Fruit fly (Drosophila melanogaster) whole organism, adult: Measurements from ENCODE around the gene Eip74EF.

ENCODE experiments used
- CG11617 ChIP-seq: fragments of 200-800 bp; sonication (Bioruptor generic); optimal IDR thresholded peaks from 2 replicates; lab custom pipeline; 2017; ENCODE audit warnings: mild to moderate bottlenecking, missing biosample characterization, missing genetic modification reagents, missing genetic modification characterization
- CG12768 ChIP-seq: fragments of 200-800 bp; sonication (Bioruptor generic); optimal IDR thresholded peaks from 2 replicates; lab custom pipeline; 2017; ENCODE audit warnings: missing biosample characterization, missing genetic modification characterization, mild to moderate bottlenecking, moderate library complexity, missing genetic modification reagents
- CG14711 ChIP-seq: fragments of 200-800 bp; sonication (Bioruptor generic); optimal IDR thresholded peaks from 2 replicates; lab custom pipeline; 2018; ENCODE audit warnings: missing biosample characterization, mild to moderate bottlenecking, missing genetic modification characterization, moderate library complexity
- CG1620 ChIP-seq: fragments of 200-800 bp; sonication (Bioruptor generic); optimal IDR thresholded peaks from 2 replicates; lab custom pipeline; 2016; ENCODE audit warnings: missing biosample characterization, missing genetic modification characterization
- CG33017 ChIP-seq: fragments of 200-800 bp; sonication (Bioruptor generic); optimal IDR thresholded peaks from 2 replicates; lab custom pipeline; 2018; ENCODE audit warnings: missing biosample characterization, mild to moderate bottlenecking, missing genetic modification characterization, moderate library complexity
- CG5204 ChIP-seq: fragments of 200-800 bp; sonication (Bioruptor generic); optimal IDR thresholded peaks from 2 replicates; lab custom pipeline; 2016; ENCODE audit warnings: missing biosample characterization, missing genetic modification characterization
- CG7045 ChIP-seq: fragments of 200-800 bp; sonication (Bioruptor generic); optimal IDR thresholded peaks from 2 replicates; lab custom pipeline; 2017; ENCODE audit warnings: missing biosample characterization, mild to moderate bottlenecking, missing genetic modification characterization
- CG7101 ChIP-seq: fragments of 200-800 bp; sonication (Bioruptor generic); optimal IDR thresholded peaks from 2 replicates; lab custom pipeline; 2018; ENCODE audit warnings: missing biosample characterization, mild to moderate bottlenecking, missing genetic modification characterization, moderate library complexity
- Clk ChIP-seq: fragments of 200-800 bp; sonication (Bioruptor generic); optimal IDR thresholded peaks from 2 replicates; lab custom pipeline; 2017; ENCODE audit warnings: missing biosample characterization, missing genetic modification characterization
- Crg-1 ChIP-seq: fragments of 200-800 bp; sonication (Bioruptor generic); optimal IDR thresholded peaks from 2 replicates; lab custom pipeline; 2016; ENCODE audit warnings: missing biosample characterization, missing genetic modification characterization
- Hr96 ChIP-seq: fragments of 200-800 bp; sonication (Bioruptor generic); optimal IDR thresholded peaks from 2 replicates; lab custom pipeline; 2016; ENCODE audit warnings: missing biosample characterization, missing genetic modification characterization
- Mnt ChIP-seq: fragments of 200-800 bp; sonication (Bioruptor generic); optimal IDR thresholded peaks from 2 replicates; lab custom pipeline; 2016; ENCODE audit warnings: missing biosample characterization, mild to moderate bottlenecking, missing genetic modification characterization
- bab1 ChIP-seq: fragments of 200-800 bp; sonication (Bioruptor generic); optimal IDR thresholded peaks from 3 replicates; lab custom pipeline; 2019; ENCODE audit warnings: missing biosample characterization, mild to moderate bottlenecking, missing genetic modification characterization, moderate library complexity
- cic ChIP-seq: fragments of 200-800 bp; sonication (Bioruptor generic); optimal IDR thresholded peaks from 2 replicates; lab custom pipeline; 2017; ENCODE audit warnings: missing biosample characterization, mild to moderate bottlenecking, missing genetic modification characterization, moderate library complexity
- cnc ChIP-seq, 2 experiments: fragments of >200 bp; optimal IDR thresholded peaks; 2 replicates each; lab custom pipeline; 2017
- kay ChIP-seq: fragments of 200-800 bp; sonication (Bioruptor generic); peaks from one replicate; lab custom pipeline; 2016; ENCODE audit warnings: missing biosample characterization, missing genetic modification characterization, borderline replicate concordance
- ovo ChIP-seq: fragments of 200-800 bp; sonication (Bioruptor generic); optimal IDR thresholded peaks from 2 replicates; lab custom pipeline; 2016; ENCODE audit warnings: missing biosample characterization, missing genetic modification characterization
- pad ChIP-seq: fragments of 200-800 bp; sonication (Bioruptor generic); optimal IDR thresholded peaks from 3 replicates; lab custom pipeline; 2017; ENCODE audit warnings: missing biosample characterization, missing genetic modification characterization, mild to moderate bottlenecking, moderate library complexity, missing genetic modification reagents
- tj ChIP-seq: fragments of 200-800 bp; sonication (Bioruptor generic); optimal IDR thresholded peaks from 3 replicates; lab custom pipeline; 2017; ENCODE audit warnings: missing biosample characterization, mild to moderate bottlenecking, missing genetic modification characterization, moderate library complexity
- toe ChIP-seq: fragments of 200-800 bp; sonication (Bioruptor generic); optimal IDR thresholded peaks from 2 replicates; lab custom pipeline; 2016; ENCODE audit warnings: missing biosample characterization, missing genetic modification characterization

The Eip74EF gene

DNA sequence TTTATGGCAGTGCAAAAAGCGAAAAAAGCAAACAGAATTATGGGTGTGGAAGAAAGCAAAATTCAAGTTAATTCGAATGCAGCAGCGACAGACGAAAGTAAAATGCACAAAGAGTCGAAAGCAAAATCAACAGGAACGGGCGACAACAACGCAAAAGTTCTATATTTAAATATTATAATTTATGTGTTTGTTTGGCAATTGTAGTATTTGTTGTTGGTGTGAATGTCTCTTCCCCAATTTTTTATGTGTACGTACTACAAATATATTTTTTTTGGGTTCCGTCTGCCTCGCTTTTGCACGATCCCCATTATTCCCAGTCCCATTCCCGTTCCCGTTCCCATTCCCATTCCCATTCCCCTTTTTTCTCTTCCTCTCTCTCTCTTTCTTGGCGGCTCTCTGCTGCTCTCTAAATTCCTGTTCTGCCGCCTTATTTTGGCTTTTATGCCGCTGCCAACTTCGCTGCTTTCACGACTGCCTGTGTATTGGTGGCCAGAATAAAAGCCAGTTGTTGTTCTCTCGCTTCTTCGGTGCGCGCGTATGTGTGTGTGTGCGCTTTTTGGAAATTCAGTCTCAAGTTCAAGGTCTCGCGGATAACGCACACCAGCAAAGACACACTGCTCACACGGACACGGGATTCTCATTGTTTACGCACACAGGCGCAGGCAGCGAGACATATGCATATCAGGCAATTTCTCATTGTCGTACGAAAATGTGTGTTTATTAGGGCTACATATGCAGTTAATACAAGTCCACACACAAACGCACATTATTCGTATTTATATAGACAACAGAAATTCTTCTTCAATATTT is 49.2 kb downstream of the Eip74EF start:
- TF ChIP-seq cnc (optimal IDR thresholded peaks at IDR 0.05; lab: Kevin White, UChicago) (no peak), pad (peak; percentile 43), CG12768 (GFP tag; lab: Kevin White, UChicago) (peak; percentile 51), bab1 (no peak), CG1620 (GFP tag; lab: Kevin White, UChicago) (no peak), Clk (GFP tag; lab: Kevin White, UChicago) (no peak), CG14711 (tag; lab: Kevin White, UChicago) (no peak), tj (GFP tag; lab: Kevin White, UChicago) (peak; percentile 86)

DNA sequence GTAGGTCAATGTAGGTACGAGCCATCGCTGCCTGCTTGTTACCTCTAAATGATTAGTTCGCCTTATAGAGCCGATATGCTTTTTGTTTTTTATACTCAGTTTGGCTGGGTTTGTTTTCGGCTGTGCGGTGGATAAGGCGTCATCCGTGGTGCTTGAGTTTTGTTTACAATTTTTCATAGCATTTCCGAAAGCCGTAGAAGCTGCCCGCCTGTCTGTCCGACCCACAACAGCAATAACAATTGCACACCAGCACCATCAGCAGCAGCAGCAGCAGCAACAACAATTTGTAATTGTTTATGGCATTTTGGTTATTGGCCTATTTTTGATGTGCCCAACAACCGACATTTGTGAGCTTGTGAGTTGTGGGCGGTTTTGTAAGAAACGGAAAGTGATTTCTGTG is 50.4 kb downstream of the Eip74EF start:
- no peak for TF ChIP-seq Crg-1 (GFP tag; lab: Kevin White, UChicago)
- TF ChIP-seq cic (GFP tag; lab: Kevin White, UChicago), result no peak
- TF ChIP-seq pad, result no peak
- TF ChIP-seq toe, result no peak
- TF ChIP-seq CG1620 (GFP tag; lab: Kevin White, UChicago), result no peak
- no peak for TF ChIP-seq tj (GFP tag; lab: Kevin White, UChicago)
- TF ChIP-seq cnc (optimal IDR thresholded peaks at IDR 0.05; lab: Kevin White, UChicago), result no peak
- no peak for TF ChIP-seq CG12768 (GFP tag; lab: Kevin White, UChicago)
- no peak for TF ChIP-seq Hr96 (GFP tag; lab: Kevin White, UChicago)

DNA sequence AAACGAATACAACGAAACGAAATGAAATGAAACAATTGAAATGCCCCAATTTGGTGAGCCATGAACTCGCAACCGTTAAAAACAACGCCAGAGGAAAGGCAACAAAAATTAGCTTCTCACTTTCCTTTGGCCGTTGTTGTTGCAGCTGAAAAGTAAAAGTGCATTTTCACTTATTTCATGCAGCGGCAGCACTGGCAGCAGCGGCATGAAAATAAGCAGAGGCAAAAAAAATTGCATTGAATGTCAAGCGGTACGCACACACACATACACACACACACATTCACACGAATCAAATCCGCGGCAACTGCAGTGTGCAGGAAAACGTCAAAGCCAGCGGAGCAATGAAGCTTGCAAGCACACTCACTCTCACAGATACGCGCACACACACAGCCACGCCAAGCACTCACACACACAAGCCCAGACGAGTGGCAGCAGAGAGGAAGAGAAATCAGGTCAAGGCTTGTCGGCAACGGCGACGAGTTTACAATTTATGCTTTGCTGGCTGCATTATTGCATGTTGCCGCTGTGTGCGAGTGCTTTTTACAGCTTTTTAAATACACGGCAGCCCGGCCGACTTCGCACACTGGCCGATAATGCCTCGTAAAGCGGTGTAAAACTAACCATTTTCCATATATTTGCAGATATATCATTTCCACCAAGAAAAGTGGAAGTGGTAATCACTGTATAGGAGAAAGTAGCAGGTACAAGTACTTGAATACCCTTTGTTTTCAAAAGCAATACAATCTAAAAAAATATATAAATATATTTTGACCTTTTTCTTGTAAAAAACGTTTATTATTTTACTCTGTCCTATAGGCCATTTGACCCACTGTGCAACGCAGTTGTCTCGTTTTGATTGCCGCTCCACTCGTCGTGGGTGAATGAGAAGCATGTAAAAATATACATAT is 52.5 kb downstream of the Eip74EF start:
- no peak for TF ChIP-seq CG5204 (GFP tag; lab: Kevin White, UChicago)
- no peak for TF ChIP-seq ovo (GFP tag; lab: Kevin White, UChicago)
- peak; percentile 87 for TF ChIP-seq tj (GFP tag; lab: Kevin White, UChicago)
- peak; percentile 19 for TF ChIP-seq cic (GFP tag; lab: Kevin White, UChicago)
- peak; percentile 41 for TF ChIP-seq CG33017 (tag; lab: Kevin White, UChicago)
- TF ChIP-seq CG14711 (tag; lab: Kevin White, UChicago), result peak; percentile 41
- no peak for TF ChIP-seq Mnt (GFP tag; lab: Kevin White, UChicago)
- TF ChIP-seq Clk (GFP tag; lab: Kevin White, UChicago), result no peak
- peak; percentile 36 for TF ChIP-seq bab1
- TF ChIP-seq kay, result peak; percentile 19
- TF ChIP-seq CG12768 (GFP tag; lab: Kevin White, UChicago), result peak; percentile 75
- peak; percentile 62 for TF ChIP-seq CG7045
- TF ChIP-seq CG1620 (GFP tag; lab: Kevin White, UChicago), result no peak
- peak; percentile 51 for TF ChIP-seq pad
- no peak for TF ChIP-seq Crg-1 (GFP tag; lab: Kevin White, UChicago)
- TF ChIP-seq CG7101 (tag; lab: Kevin White, UChicago), result peak; percentile 49
- peak; percentile 8 for TF ChIP-seq CG11617 (GFP tag; lab: Kevin White, UChicago)
- TF ChIP-seq Hr96 (GFP tag; lab: Kevin White, UChicago), result no peak
- TF ChIP-seq cnc (optimal IDR thresholded peaks at IDR 0.05; lab: Kevin White, UChicago), result no peak
- TF ChIP-seq toe, result peak; percentile 20

DNA sequence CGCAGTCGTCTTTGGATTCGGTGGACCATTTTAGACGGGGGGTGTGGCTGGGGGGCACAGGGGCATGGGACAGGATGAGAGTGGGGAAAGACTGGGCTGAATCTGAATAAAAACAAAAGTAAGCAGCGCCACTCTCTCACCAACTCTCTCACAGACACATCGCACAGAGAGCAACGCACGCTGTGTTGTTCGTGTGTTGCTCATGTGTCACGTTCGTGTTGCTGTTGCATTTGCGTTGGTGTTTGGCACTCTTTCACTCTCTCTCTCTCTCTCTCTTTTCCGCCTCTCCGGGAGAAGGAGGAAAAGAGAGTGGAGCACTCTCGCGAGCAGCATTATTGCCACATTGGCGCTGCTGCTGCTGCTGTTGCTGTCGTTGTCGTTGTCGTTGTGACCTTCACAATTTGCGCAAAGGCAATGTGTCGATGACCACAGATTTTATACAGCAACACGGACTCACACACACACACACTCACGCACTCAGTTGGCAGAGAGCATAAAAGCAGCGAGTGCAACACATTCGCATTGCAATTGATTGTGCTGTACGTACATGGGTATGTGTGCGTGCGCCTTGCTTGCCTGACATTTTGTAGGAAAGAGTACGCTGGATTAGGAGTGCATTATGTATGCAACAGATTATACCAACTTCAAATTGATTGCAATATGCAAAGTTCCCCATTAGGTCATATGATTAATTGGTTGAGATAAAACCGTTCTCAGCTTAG is 55.4 kb downstream of the Eip74EF start:
- TF ChIP-seq pad (peak; percentile 62), CG5204 (GFP tag; lab: Kevin White, UChicago) (no peak), CG14711 (tag; lab: Kevin White, UChicago) (no peak), kay (no peak), tj (GFP tag; lab: Kevin White, UChicago) (peak; percentile 45), Mnt (GFP tag; lab: Kevin White, UChicago) (no peak), Hr96 (GFP tag; lab: Kevin White, UChicago) (no peak), CG11617 (GFP tag; lab: Kevin White, UChicago) (no peak), Crg-1 (GFP tag; lab: Kevin White, UChicago) (no peak), CG7045 (no peak), cic (GFP tag; lab: Kevin White, UChicago) (peak; percentile 17), CG12768 (GFP tag; lab: Kevin White, UChicago) (peak; percentile 70), CG1620 (GFP tag; lab: Kevin White, UChicago) (no peak), toe (no peak), ovo (GFP tag; lab: Kevin White, UChicago) (no peak), cnc (optimal IDR thresholded peaks at IDR 0.05; lab: Kevin White, UChicago) (no peak), CG7101 (tag; lab: Kevin White, UChicago) (no peak), CG33017 (tag; lab: Kevin White, UChicago) (no peak), Clk (GFP tag; lab: Kevin White, UChicago) (no peak)

DNA sequence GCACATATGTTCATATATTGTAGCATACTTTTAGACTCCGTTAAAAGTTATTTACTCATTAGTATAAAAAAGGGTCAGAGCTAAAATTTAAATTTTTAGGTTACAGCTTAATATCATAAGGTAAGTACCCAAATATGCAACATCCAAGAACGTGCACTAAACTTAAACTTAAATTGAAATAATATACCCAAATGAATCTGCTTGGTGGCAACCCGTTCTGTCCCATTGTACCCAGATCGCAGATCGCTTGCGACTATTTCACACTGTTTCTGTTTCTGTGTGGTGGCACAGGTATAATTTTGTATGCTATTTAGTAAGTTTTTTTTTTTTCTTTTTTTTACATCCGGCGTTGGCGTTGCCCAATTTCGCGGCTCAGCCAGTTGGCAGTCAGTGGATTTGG is 56.0 kb downstream of the Eip74EF start:
- TF ChIP-seq bab1, result no peak
- no peak for TF ChIP-seq kay
- TF ChIP-seq Mnt (GFP tag; lab: Kevin White, UChicago), result no peak
- TF ChIP-seq CG33017 (tag; lab: Kevin White, UChicago), result no peak
- TF ChIP-seq CG7101 (tag; lab: Kevin White, UChicago), result no peak
- no peak for TF ChIP-seq tj (GFP tag; lab: Kevin White, UChicago)
